ENCODE assay signal across 1 fruit fly cellular context in the genomic region with DNA sequence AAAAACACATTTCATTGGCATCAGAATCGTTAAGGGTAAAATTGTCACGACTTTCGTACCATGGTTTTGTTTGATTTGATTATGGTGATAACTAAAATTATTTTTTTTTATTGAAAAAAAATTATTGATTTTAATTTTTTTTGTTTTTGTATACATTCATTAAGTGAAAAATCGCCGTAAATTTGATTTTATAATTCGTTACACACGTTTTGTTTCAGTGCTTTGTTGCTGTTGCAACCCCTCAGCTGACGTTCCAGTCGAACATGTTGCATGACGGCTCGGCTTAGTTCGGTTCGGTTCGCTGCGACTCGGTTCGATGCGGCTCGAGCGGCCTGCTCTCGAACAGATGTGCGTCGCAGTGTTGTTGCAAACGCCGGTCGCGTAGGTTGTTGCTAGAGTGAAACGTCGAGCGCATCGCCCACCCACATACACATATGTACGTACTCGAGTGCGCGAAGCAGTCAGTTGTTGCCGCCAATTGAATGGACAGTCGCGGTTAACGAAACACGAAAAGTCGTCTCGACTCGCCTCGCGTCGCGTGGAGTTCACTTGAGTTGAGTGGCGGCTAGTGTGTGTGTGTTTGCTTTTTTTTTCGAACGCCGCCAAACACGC.
TF ChIP-seq lines count a peak whose summit lies in the region.

kek5 (plus strand) TSS at position 352 of the 612 bp plus-strand sequence.

TF ChIP-seq in whole organism, embryonic, 481 proteins besides CTCF, POLR2A, EP300 and RAD21 (continued from another document):
- TF ChIP-seq ATbp (GFP tag; optimal IDR thresholded peaks at IDR 0.05; lab: Kevin White, UChicago) (peak; percentile 45), ems (GFP tag; optimal IDR thresholded peaks at IDR 0.05; lab: Kevin White, UChicago) (no peak), CG17328 (GFP tag; IDR thresholded peaks at IDR 0.05; lab: Robert Waterston, UW) (peak; percentile 51; the same call in 1 of the 2 replicates), Hr3 (GFP tag; optimal IDR thresholded peaks at IDR 0.05; lab: Kevin White, UChicago) (peak; percentile 14), CG7357 (GFP tag; IDR thresholded peaks at IDR 0.05; lab: Robert Waterston, UW) (no peak), trem (tag; optimal IDR thresholded peaks at IDR 0.05; lab: Kevin White, UChicago) (peak; percentile 7), CG2678 (tag; optimal IDR thresholded peaks at IDR 0.05; lab: Kevin White, UChicago) (peak; percentile 41), CG8388 (GFP tag; optimal IDR thresholded peaks at IDR 0.05; lab: Kevin White, UChicago) (peak; percentile 41), CG7987 (GFP tag; optimal IDR thresholded peaks at IDR 0.05; lab: Kevin White, UChicago) (no peak), slbo (GFP tag; IDR thresholded peaks at IDR 0.05; lab: Robert Waterston, UW) (no peak; the same call in 1 of the 2 replicates), run (tag; optimal IDR thresholded peaks at IDR 0.05; lab: Kevin White, UChicago) (no peak), BtbVII (GFP tag; optimal IDR thresholded peaks at IDR 0.05; lab: Kevin White, UChicago) (peak; percentile 1), CG14965 (GFP tag; optimal IDR thresholded peaks at IDR 0.05; lab: Kevin White, UChicago; ENCODE audit: borderline replicate concordance) (no peak), CG14710 (tag; optimal IDR thresholded peaks at IDR 0.05; lab: Kevin White, UChicago) (peak; percentile 9), Lhr (GFP tag; optimal IDR thresholded peaks at IDR 0.05; lab: Kevin White, UChicago) (peak; percentile 0), HLH3B (GFP tag; IDR thresholded peaks at IDR 0.05; lab: Robert Waterston, UW) (no peak), dati (GFP tag; IDR thresholded peaks at IDR 0.05; lab: Robert Waterston, UW) (no peak), Hand (GFP tag; optimal IDR thresholded peaks at IDR 0.05; lab: Kevin White, UChicago) (peak; percentile 30), pb (GFP tag; optimal IDR thresholded peaks at IDR 0.05; lab: Kevin White, UChicago) (no peak), Xrp1 (GFP tag; IDR thresholded peaks at IDR 0.05; lab: Robert Waterston, UW) (peak; percentile 66), Bgb (GFP tag; IDR thresholded peaks at IDR 0.05; lab: Robert Waterston, UW; ENCODE audit: partially characterized antibody) (peak; percentile 50; the same call in 1 of the 2 replicates), Lim3 (GFP tag; IDR thresholded peaks at IDR 0.05; lab: Robert Waterston, UW) (no peak), Oli (tag; optimal IDR thresholded peaks at IDR 0.05; lab: Kevin White, UChicago) (peak; percentile 47), eve (GFP tag; optimal IDR thresholded peaks at IDR 0.05; lab: Kevin White, UChicago) (peak in 1 of 2 experiments; percentile 64)
